Fruit fly (Drosophila melanogaster) whole organism, embryonic: ENCODE data around the gene Rabex-5.

Source experiments
- Asciz ChIP-seq: fragments of 200-800 bp; sonication (Bioruptor generic); optimal IDR thresholded peaks from 2 replicates; lab custom pipeline; 2017; ENCODE audit warnings: missing biosample characterization, mild to moderate bottlenecking, missing genetic modification characterization, missing genetic modification reagents
- Bgb ChIP-seq: fragments of 200-800 bp; sonication (Bioruptor generic); IDR thresholded peaks from 2 replicates; pipeline ENCODE4 v1.3.6; 2022; ENCODE audit warnings: missing biosample characterization, missing genetic modification characterization; ENCODE audit not compliant: partially characterized antibody
- Bteb2 ChIP-seq: fragments of 200-800 bp; sonication (Bioruptor generic); optimal IDR thresholded peaks from 2 replicates; lab custom pipeline; 2016; ENCODE audit warnings: missing biosample characterization, missing genetic modification characterization
- CG10209 ChIP-seq: fragments of 200-800 bp; sonication (Bioruptor generic); optimal IDR thresholded peaks from 3 replicates; lab custom pipeline; 2017; ENCODE audit warnings: missing biosample characterization, mild to moderate bottlenecking, missing genetic modification characterization, missing genetic modification reagents
- CG11456 ChIP-seq: fragments of 200-800 bp; sonication (Bioruptor generic); IDR thresholded peaks from 3 replicates; pipeline ENCODE4 v1.3.6; 2022; ENCODE audit warnings: missing biosample characterization, missing genetic modification characterization
- CG11723 ChIP-seq: fragments of 200-800 bp; sonication (Bioruptor generic); optimal IDR thresholded peaks from 2 replicates; lab custom pipeline; 2017; ENCODE audit warnings: missing biosample characterization, mild to moderate bottlenecking, missing genetic modification characterization
- CG12219 ChIP-seq: fragments of 200-800 bp; sonication (Bioruptor generic); optimal IDR thresholded peaks from 3 replicates; lab custom pipeline; 2018; ENCODE audit warnings: missing biosample characterization, mild to moderate bottlenecking, missing genetic modification characterization
- CG12236 ChIP-seq: fragments of 200-800 bp; sonication (Bioruptor generic); optimal IDR thresholded peaks from 2 replicates; lab custom pipeline; 2016; ENCODE audit warnings: missing biosample characterization, missing genetic modification characterization
- CG1233 ChIP-seq: fragments of 200-800 bp; sonication (Bioruptor generic); optimal IDR thresholded peaks from 4 replicates; lab custom pipeline; 2018; ENCODE audit warnings: missing biosample characterization, mild to moderate bottlenecking, missing genetic modification characterization
- CG12659 ChIP-seq: fragments of 200-800 bp; sonication (Bioruptor generic); optimal IDR thresholded peaks from 3 replicates; lab custom pipeline; 2017; ENCODE audit warnings: mild to moderate bottlenecking, missing biosample characterization, missing genetic modification reagents, missing genetic modification characterization
- CG13296 ChIP-seq: fragments of 200-800 bp; sonication (Bioruptor generic); optimal IDR thresholded peaks from 3 replicates; lab custom pipeline; 2018; ENCODE audit warnings: missing biosample characterization, mild to moderate bottlenecking, missing genetic modification characterization
- CG13424 ChIP-seq: fragments of 200-800 bp; sonication (Bioruptor generic); optimal IDR thresholded peaks from 2 replicates; lab custom pipeline; 2019; ENCODE audit warnings: missing biosample characterization, mild to moderate bottlenecking, missing genetic modification characterization, moderate library complexity
- CG16813 ChIP-seq: fragments of 200-800 bp; sonication (Bioruptor generic); IDR thresholded peaks from 3 replicates; pipeline ENCODE4 v1.3.6; 2022; ENCODE audit warnings: missing biosample characterization, missing genetic modification characterization; ENCODE audit not compliant: partially characterized antibody
- CG17612 ChIP-seq: fragments of 200-800 bp; sonication (Bioruptor generic); IDR thresholded peaks from 2 replicates; pipeline ENCODE4 v1.3.6; 2022; ENCODE audit warnings: missing biosample characterization, missing genetic modification characterization
- CG18011 ChIP-seq: fragments of 200-800 bp; sonication (Bioruptor generic); optimal IDR thresholded peaks from 2 replicates; lab custom pipeline; 2017; ENCODE audit warnings: missing biosample characterization, missing genetic modification characterization, mild to moderate bottlenecking, moderate library complexity, missing genotype
- CG18476 ChIP-seq: fragments of 200-800 bp; sonication (Bioruptor generic); optimal IDR thresholded peaks from 2 replicates; lab custom pipeline; 2016; ENCODE audit warnings: missing biosample characterization, mild to moderate bottlenecking, missing genetic modification characterization
- CG2875 ChIP-seq: fragments of 200-800 bp; sonication (Bioruptor generic); optimal IDR thresholded peaks from 2 replicates; lab custom pipeline; 2017; ENCODE audit warnings: missing biosample characterization, mild to moderate bottlenecking, missing genetic modification characterization, missing genetic modification reagents
- CG31441 ChIP-seq: fragments of 200-800 bp; sonication (Bioruptor generic); IDR thresholded peaks from 2 replicates; pipeline ENCODE4 v1.3.6; 2022; ENCODE audit warnings: missing biosample characterization, missing genetic modification characterization
- CG4282 ChIP-seq: fragments of 200-800 bp; sonication (Bioruptor generic); optimal IDR thresholded peaks from 2 replicates; lab custom pipeline; 2016; ENCODE audit warnings: missing biosample characterization, missing genetic modification characterization
- CG6175 ChIP-seq: fragments of 200-800 bp; sonication (Bioruptor generic); IDR thresholded peaks from 3 replicates; pipeline ENCODE4 v1.3.6; 2022; ENCODE audit warnings: missing biosample characterization, missing genetic modification characterization
- CG7786 ChIP-seq: fragments of 200-800 bp; sonication (Bioruptor generic); optimal IDR thresholded peaks from 2 replicates; lab custom pipeline; 2016; ENCODE audit warnings: missing biosample characterization, missing genetic modification characterization
- CG9727 ChIP-seq: fragments of 200-800 bp; sonication (Bioruptor generic); optimal IDR thresholded peaks from 3 replicates; lab custom pipeline; 2017; ENCODE audit warnings: missing biosample characterization, mild to moderate bottlenecking, missing genetic modification characterization
- Dad ChIP-seq: fragments of 200-800 bp; sonication (Bioruptor generic); optimal IDR thresholded peaks from 3 replicates; lab custom pipeline; 2016; ENCODE audit warnings: missing biosample characterization, missing genetic modification characterization
- Dbx ChIP-seq: fragments of 200-800 bp; sonication (Bioruptor generic); IDR thresholded peaks from 3 replicates; pipeline ENCODE4 v1.3.6; 2022; ENCODE audit warnings: missing biosample characterization, missing genetic modification characterization
- Dref ChIP-seq: fragments of 200-800 bp; sonication (Bioruptor generic); IDR thresholded peaks from 2 replicates; pipeline ENCODE4 v1.3.6; 2022; ENCODE audit warnings: missing biosample characterization, missing genetic modification characterization
- Fer1 ChIP-seq: fragments of 200-800 bp; sonication (Bioruptor generic); optimal IDR thresholded peaks from 2 replicates; lab custom pipeline; 2017; ENCODE audit warnings: missing biosample characterization, mild to moderate bottlenecking, missing genetic modification characterization
- Gsc ChIP-seq: fragments of 200-800 bp; sonication (Bioruptor generic); IDR thresholded peaks from 2 replicates; pipeline ENCODE4 v1.3.6; 2022; ENCODE audit warnings: missing biosample characterization, missing genetic modification characterization
- H15 ChIP-seq: fragments of 200-800 bp; sonication (Bioruptor generic); IDR thresholded peaks from 3 replicates; pipeline ENCODE4 v1.3.6; 2022; ENCODE audit warnings: missing biosample characterization, missing genetic modification characterization
- Hmr ChIP-seq: fragments of 200-800 bp; sonication (Bioruptor generic); optimal IDR thresholded peaks from 3 replicates; lab custom pipeline; 2017; ENCODE audit warnings: mild to moderate bottlenecking, missing biosample characterization, missing genetic modification reagents, missing genetic modification characterization
- Med ChIP-seq: fragments of 200-800 bp; sonication (Bioruptor generic); peaks from one replicate; lab custom pipeline; 2016; ENCODE audit warnings: missing biosample characterization, missing genetic modification characterization, mild to moderate bottlenecking, inconsistent platforms, moderate library complexity
- Mes4 ChIP-seq: fragments of 200-800 bp; sonication (Bioruptor generic); optimal IDR thresholded peaks from 2 replicates; lab custom pipeline; 2016; ENCODE audit warnings: missing biosample characterization, missing genetic modification characterization
- Ravus ChIP-seq: fragments of 200-800 bp; sonication (Bioruptor generic); IDR thresholded peaks from 2 replicates; pipeline ENCODE4 v1.3.6; 2022; ENCODE audit warnings: missing biosample characterization, missing genetic modification characterization
- Rx ChIP-seq: fragments of 200-800 bp; sonication (Bioruptor generic); IDR thresholded peaks from 2 replicates; pipeline ENCODE4 v1.3.6; 2022; ENCODE audit warnings: missing biosample characterization, missing genetic modification characterization
- Six4 ChIP-seq: fragments of 200-800 bp; sonication (Bioruptor generic); optimal IDR thresholded peaks from 2 replicates; lab custom pipeline; 2016; ENCODE audit warnings: missing biosample characterization, missing genetic modification characterization
- cad ChIP-seq: fragments of >200 bp; optimal IDR thresholded peaks from 2 replicates; lab custom pipeline; 2017; ENCODE audit warnings: missing biosample characterization, missing genetic modification characterization
- caup ChIP-seq: fragments of 200-800 bp; sonication (Bioruptor generic); optimal IDR thresholded peaks from 3 replicates; lab custom pipeline; 2017; ENCODE audit warnings: missing biosample characterization, mild to moderate bottlenecking, missing genetic modification characterization, moderate library complexity; ENCODE audit not compliant: severe bottlenecking
- ewg ChIP-seq: fragments of 200-800 bp; sonication (Bioruptor generic); optimal IDR thresholded peaks from 3 replicates; lab custom pipeline; 2017; ENCODE audit warnings: mild to moderate bottlenecking, missing biosample characterization, missing genetic modification reagents, missing genetic modification characterization
- gcm2 ChIP-seq: fragments of 200-800 bp; sonication (Bioruptor generic); optimal IDR thresholded peaks from 2 replicates; lab custom pipeline; 2016; ENCODE audit warnings: missing biosample characterization, missing genetic modification characterization
- hth ChIP-seq: fragments of >200 bp; optimal IDR thresholded peaks from 2 replicates; lab custom pipeline; 2017; ENCODE audit warnings: inconsistent platforms
- klu ChIP-seq: fragments of 200-800 bp; sonication (Bioruptor generic); IDR thresholded peaks from 2 replicates; pipeline ENCODE4 v1.3.6; 2022; ENCODE audit warnings: missing biosample characterization, missing genetic modification characterization
- mirr ChIP-seq: fragments of 200-800 bp; sonication (Bioruptor generic); optimal IDR thresholded peaks from 3 replicates; lab custom pipeline; 2018; ENCODE audit warnings: missing biosample characterization, mild to moderate bottlenecking, missing genetic modification characterization
- mld ChIP-seq: fragments of 200-800 bp; sonication (Bioruptor generic); IDR thresholded peaks from 3 replicates; pipeline ENCODE4 v1.3.6; 2022; ENCODE audit warnings: missing biosample characterization, missing genetic modification characterization; ENCODE audit not compliant: partially characterized antibody
- pita ChIP-seq: fragments of 200-800 bp; sonication (Bioruptor generic); optimal IDR thresholded peaks from 2 replicates; lab custom pipeline; 2017; ENCODE audit warnings: missing biosample characterization, mild to moderate bottlenecking, missing genetic modification characterization
- psq ChIP-seq: fragments of 200-800 bp; sonication (Bioruptor generic); optimal IDR thresholded peaks from 2 replicates; lab custom pipeline; 2017; ENCODE audit warnings: missing biosample characterization, missing genetic modification characterization
- salm ChIP-seq: fragments of 200-800 bp; sonication (Bioruptor generic); optimal IDR thresholded peaks from 2 replicates; lab custom pipeline; 2018; ENCODE audit warnings: missing biosample characterization, mild to moderate bottlenecking, missing genetic modification characterization
- slbo ChIP-seq: fragments of 200-800 bp; sonication (Bioruptor generic); IDR thresholded peaks from 2 replicates; pipeline ENCODE4 v1.3.6; 2022; ENCODE audit warnings: missing biosample characterization, missing genetic modification characterization
- sna ChIP-seq: fragments of 200-800 bp; sonication (Bioruptor generic); IDR thresholded peaks from 2 replicates; pipeline ENCODE4 v1.3.6; 2022; ENCODE audit warnings: missing biosample characterization, missing genetic modification characterization; ENCODE audit not compliant: partially characterized antibody
- tio ChIP-seq: fragments of 200-800 bp; sonication (Bioruptor generic); optimal IDR thresholded peaks from 2 replicates; lab custom pipeline; 2017; ENCODE audit warnings: missing biosample characterization, missing genetic modification characterization, inconsistent platforms
- vnd ChIP-seq: fragments of 200-800 bp; sonication (Bioruptor generic); IDR thresholded peaks from 3 replicates; pipeline ENCODE4 v1.3.6; 2022; ENCODE audit warnings: missing biosample characterization, missing genetic modification characterization; ENCODE audit not compliant: partially characterized antibody
- wdn ChIP-seq: fragments of 200-800 bp; sonication (Bioruptor generic); IDR thresholded peaks from 2 replicates; pipeline ENCODE4 v1.3.6; 2022; ENCODE audit warnings: missing biosample characterization, missing genetic modification characterization

Rabex-5 gene

dm6 chr3L:1320230-1320930 is 24.7 kb downstream of the Rabex-5 start (continued):
- TF ChIP-seq psq (GFP tag; lab: Kevin White, UChicago) (no peak), Bgb (no peak), cad (GFP tag; lab: Kevin White, UChicago) (no peak), H15 (GFP tag; lab: Robert Waterston, UW) (no peak), Med (GFP tag; lab: Kevin White, UChicago) (peak; percentile 33), Bteb2 (GFP tag; lab: Kevin White, UChicago) (no peak), caup (GFP tag; lab: Kevin White, UChicago) (no peak), CG2875 (no peak), Hmr (GFP tag; lab: Kevin White, UChicago) (peak; percentile 20), Fer1 (GFP tag; lab: Kevin White, UChicago) (no peak), klu (no peak), CG31441 (0 out of 2 replicates have a peak, but pooled peaks have one; percentile 20), Mes4 (no peak), CG18476 (no peak), mld (GFP tag; lab: Robert Waterston, UW) (no peak), Dad (GFP tag; lab: Kevin White, UChicago) (no peak), Asciz (GFP tag; lab: Kevin White, UChicago) (no peak), salm (tag; lab: Kevin White, UChicago) (peak; percentile 36), Dref (GFP tag; lab: Robert Waterston, UW) (no peak), vnd (GFP tag; lab: Robert Waterston, UW) (no peak), CG12236 (GFP tag; lab: Kevin White, UChicago) (no peak), Gsc (GFP tag; lab: Robert Waterston, UW) (no peak), CG7786 (GFP tag; lab: Kevin White, UChicago) (no peak), Dbx (0 out of 3 replicates have a peak, but pooled peaks have one; percentile 24), CG11723 (GFP tag; lab: Kevin White, UChicago) (no peak), CG17612 (GFP tag; lab: Robert Waterston, UW) (no peak), mirr (GFP tag; lab: Kevin White, UChicago) (peak; percentile 48), ewg (GFP tag; lab: Kevin White, UChicago) (no peak), CG16813 (GFP tag; lab: Robert Waterston, UW) (no peak), Rx (no peak), Six4 (GFP tag; lab: Kevin White, UChicago) (no peak), CG9727 (peak; percentile 4), CG11456 (no peak), CG12219 (GFP tag; lab: Kevin White, UChicago) (no peak), gcm2 (GFP tag; lab: Kevin White, UChicago) (no peak), CG13296 (GFP tag; lab: Kevin White, UChicago) (no peak), CG6175 (no peak), slbo (peak; percentile 29; the same call in 1 of the 2 replicates), CG10209 (GFP tag; lab: Kevin White, UChicago) (peak; percentile 14), CG12659 (GFP tag; lab: Kevin White, UChicago) (peak; percentile 3), pita (GFP tag; lab: Kevin White, UChicago) (no peak), Ravus (GFP tag; lab: Robert Waterston, UW) (no peak), CG13424 (peak; percentile 5), CG4282 (GFP tag; lab: Kevin White, UChicago) (no peak), tio (GFP tag; lab: Kevin White, UChicago) (peak; percentile 27), wdn (no peak), sna (no peak), CG1233 (GFP tag; lab: Kevin White, UChicago) (no peak), hth (lab: Kevin White, UChicago) (no peak), CG18011 (GFP tag; lab: Kevin White, UChicago) (no peak)
